Worm (Caenorhabditis elegans): ENCODE measurements around the gene abce-1.

DNA sequence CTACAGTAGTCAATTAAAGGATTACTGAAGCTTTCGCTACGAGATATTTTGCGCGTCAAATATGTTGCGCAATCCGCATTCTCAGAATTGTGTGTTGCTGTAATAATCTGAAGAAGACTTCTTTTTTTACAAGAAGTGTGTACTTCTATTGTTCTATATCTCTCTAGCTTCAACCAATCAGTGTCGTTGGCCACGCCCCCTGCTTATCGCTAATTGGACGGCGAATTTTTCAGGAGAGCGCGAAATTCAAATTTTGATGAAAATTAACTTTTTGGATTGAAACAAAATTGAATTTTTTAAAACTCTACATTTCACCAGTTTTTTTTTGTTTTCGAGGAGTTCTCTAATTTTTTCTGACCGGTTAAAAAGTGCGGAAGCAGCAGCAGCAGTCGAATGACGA is 23.3 kb downstream of the abce-1 start:
- TF ChIP-seq ama-1 (optimal IDR thresholded peaks at IDR 0.05), result no peak
- TF ChIP-seq nhr-28 (tag; optimal IDR thresholded peaks at IDR 0.05), result no peak
- TF ChIP-seq pag-3 (tag; optimal IDR thresholded peaks at IDR 0.05; ENCODE audit: borderline replicate concordance, insufficient read depth), result no peak
- TF ChIP-seq vab-15 (tag; optimal IDR thresholded peaks at IDR 0.05), result no peak

Data from whole organism, L1 larva.